Worm (Caenorhabditis elegans) whole organism, midembryonic: ENCODE data around the gene flh-3.

ENCODE experiments used
- T22C8.4 ChIP-seq: fragments of 200-800 bp; sonication (Bioruptor generic); IDR thresholded peaks from 2 replicates; pipeline ENCODE4 v1.3.6; 2022; ENCODE audit warnings: missing genetic modification characterization, missing compliant biosample characterization
- cog-1 ChIP-seq: sonication (generic microtip); optimal IDR thresholded peaks from 2 replicates; lab custom pipeline; 2016; ENCODE audit warnings: missing genetic modification characterization, missing compliant biosample characterization
- flt-1 ChIP-seq: fragments of 200-800 bp; sonication (Bioruptor generic); IDR thresholded peaks from 2 replicates; pipeline ENCODE4 v1.3.6; 2022; ENCODE audit warnings: missing genetic modification characterization, missing compliant biosample characterization
- klf-2 ChIP-seq: fragments of 200-800 bp; sonication (Bioruptor generic); conservative IDR thresholded peaks from 2 replicates; pipeline ENCODE4 v1.3.6; 2022; ENCODE audit warnings: missing genetic modification reagents, missing genetic modification characterization, missing compliant biosample characterization
- med-1 ChIP-seq: sonication (generic microtip); optimal IDR thresholded peaks from 2 replicates; lab custom pipeline; 2017; ENCODE audit warnings: missing genetic modification characterization, mild to moderate bottlenecking, missing compliant biosample characterization, antibody characterized with exemption, missing genetic modification reagents; ENCODE audit not compliant: insufficient read depth
- ref-1 ChIP-seq: fragments of 200-800 bp; sonication (Bioruptor generic); conservative IDR thresholded peaks from 2 replicates; pipeline ENCODE4 v1.3.6; 2022; ENCODE audit warnings: missing genetic modification reagents, missing genetic modification characterization, missing compliant biosample characterization
- tab-1 ChIP-seq: fragments of 200-800 bp; sonication (Bioruptor generic); IDR thresholded peaks from 2 replicates; pipeline ENCODE4 v1.3.6; 2022; ENCODE audit warnings: missing genetic modification characterization, missing compliant biosample characterization
- ztf-23 ChIP-seq: fragments of 200-800 bp; sonication (Bioruptor generic); IDR thresholded peaks from 2 replicates; pipeline ENCODE4 v1.3.6; 2022; ENCODE audit warnings: missing genetic modification reagents, missing genetic modification characterization, missing compliant biosample characterization
- ztf-29 ChIP-seq: fragments of 200-800 bp; sonication (Bioruptor generic); IDR thresholded peaks from 2 replicates; pipeline ENCODE4 v1.3.6; 2022; ENCODE audit warnings: missing genetic modification reagents, missing genetic modification characterization, missing compliant biosample characterization

DNA sequence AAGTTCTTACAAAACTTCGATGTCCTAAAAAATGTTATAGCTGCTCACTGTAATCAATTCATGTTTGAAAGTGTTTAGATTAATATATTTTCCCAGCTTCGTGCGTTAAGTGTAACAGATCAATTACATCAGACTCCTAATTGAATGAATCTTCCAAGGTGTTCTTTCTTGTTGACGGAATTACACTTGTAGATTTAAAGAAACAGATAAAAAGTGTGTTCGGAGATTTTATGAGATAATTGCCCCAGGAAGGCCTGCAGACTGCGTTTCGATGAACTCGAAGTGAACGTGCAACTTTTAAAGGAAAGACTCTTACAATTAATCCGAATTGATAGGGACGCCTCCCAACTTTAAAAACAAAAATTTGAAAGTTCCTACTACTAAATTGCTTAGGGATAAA, 19.7 kb downstream of the flh-3 start:
- TF ChIP-seq flt-1 (GFP tag; lab: Robert Waterston, UW): no peak
- TF ChIP-seq med-1 (GFP tag; lab: Kevin White, UChicago): no peak
- no peak for TF ChIP-seq ref-1
- TF ChIP-seq T22C8.4 (GFP tag; lab: Robert Waterston, UW): no peak
- no peak for TF ChIP-seq ztf-23
- no peak for TF ChIP-seq ztf-29 (GFP tag; lab: Robert Waterston, UW)
- no peak for TF ChIP-seq klf-2 (GFP tag; lab: Robert Waterston, UW)
- no peak for TF ChIP-seq cog-1 (tag; lab: Kevin White, UChicago)
- TF ChIP-seq tab-1 (GFP tag; lab: Robert Waterston, UW): no peak
